Worm (Caenorhabditis elegans) whole organism, L4 larva: ENCODE measurements around the gene ZK1098.3.

Experiments used
- F10B5.3 ChIP-seq: sonication (generic microtip); optimal IDR thresholded peaks from 2 replicates; lab custom pipeline; 2016; ENCODE audit warnings: mild to moderate bottlenecking, missing genetic modification characterization, missing compliant biosample characterization
- F26F4.8 ChIP-seq: fragments of 200-800 bp; sonication (Bioruptor generic); conservative IDR thresholded peaks from 2 replicates; pipeline ENCODE4 v1.3.6; 2022; ENCODE audit warnings: missing genetic modification characterization, missing compliant biosample characterization
- F37D6.2 ChIP-seq: sonication (generic microtip); optimal IDR thresholded peaks from 2 replicates; lab custom pipeline; 2016; ENCODE audit warnings: mild to moderate bottlenecking, missing genetic modification characterization, missing compliant biosample characterization
- F44E2.7 ChIP-seq: fragments of 200-800 bp; sonication (Bioruptor generic); IDR thresholded peaks from 2 replicates; pipeline ENCODE4 v2.1.2; 2022; ENCODE audit warnings: missing genetic modification characterization, missing compliant biosample characterization
- Y48G9A.11 ChIP-seq: fragments of 200-800 bp; sonication (Bioruptor generic); IDR thresholded peaks from 2 replicates; pipeline ENCODE4 v1.3.6; 2022; ENCODE audit warnings: missing genetic modification reagents, missing genetic modification characterization, missing compliant biosample characterization
- Y5F2A.4 ChIP-seq: fragments of 200-800 bp; sonication (Bioruptor generic); optimal IDR thresholded peaks from 2 replicates; lab custom pipeline; 2018; ENCODE audit warnings: mild to moderate bottlenecking, missing genetic modification characterization, missing compliant biosample characterization
- ZK337.2 ChIP-seq: fragments of 200-800 bp; sonication (Bioruptor generic); IDR thresholded peaks from 2 replicates; pipeline ENCODE4 v1.3.6; 2022; ENCODE audit warnings: missing genetic modification reagents, missing genetic modification characterization, missing compliant biosample characterization
- ZK546.5 ChIP-seq, 2 experiments: sonication (generic microtip); optimal IDR thresholded peaks; 2 replicates each; lab custom pipeline; 2017; ENCODE audit warnings: missing biosample characterization in 2 of 2, missing genetic modification characterization in 2 of 2
- aha-1 ChIP-seq: fragments of 150-350 bp; peaks from one replicate; lab custom pipeline; 2014; ENCODE audit warnings: missing biosample characterization, missing genetic modification characterization
- arid-1 ChIP-seq: fragments of 200-800 bp; sonication (Bioruptor generic); conservative IDR thresholded peaks from 2 replicates; pipeline ENCODE4 v1.3.6; 2022; ENCODE audit warnings: missing genetic modification reagents, missing genetic modification characterization, missing compliant biosample characterization
- ceh-20 ChIP-seq: fragments of 200-800 bp; sonication (Bioruptor generic); IDR thresholded peaks from 2 replicates; pipeline ENCODE4 v1.3.6; 2022; ENCODE audit warnings: missing genetic modification reagents, missing genetic modification characterization, missing compliant biosample characterization
- ceh-28 ChIP-seq: fragments of 150-350 bp; optimal IDR thresholded peaks from 2 replicates; lab custom pipeline; 2014; ENCODE audit warnings: missing biosample characterization, missing genetic modification reagents, missing genetic modification characterization
- ceh-32 ChIP-seq: sonication (generic microtip); optimal IDR thresholded peaks from 2 replicates; lab custom pipeline; 2016; ENCODE audit warnings: mild to moderate bottlenecking, missing genetic modification characterization, missing compliant biosample characterization; ENCODE audit not compliant: poor library complexity
- ceh-82 ChIP-seq: sonication (generic microtip); optimal IDR thresholded peaks from 2 replicates; lab custom pipeline; 2017; ENCODE audit warnings: missing biosample characterization, missing genetic modification characterization
- ces-1 ChIP-seq: fragments of 150-350 bp; sonication (generic microtip); optimal IDR thresholded peaks from 4 replicates; lab custom pipeline; 2014; ENCODE audit warnings: missing biosample characterization, missing genetic modification reagents, missing genetic modification characterization
- daf-8 ChIP-seq: fragments of 200-800 bp; sonication (Bioruptor generic); IDR thresholded peaks from 2 replicates; pipeline ENCODE4 v1.3.6; 2022; ENCODE audit warnings: missing genetic modification characterization, missing compliant biosample characterization
- dmd-8 ChIP-seq: fragments of 200-800 bp; sonication (Bioruptor generic); IDR thresholded peaks from 2 replicates; pipeline ENCODE4 v1.3.6; 2022; ENCODE audit warnings: missing genetic modification characterization, missing compliant biosample characterization
- duxl-1 ChIP-seq: sonication (generic microtip); optimal IDR thresholded peaks from 2 replicates; lab custom pipeline; 2016; ENCODE audit warnings: mild to moderate bottlenecking, missing genetic modification characterization, moderate library complexity, missing compliant biosample characterization; ENCODE audit not compliant: poor library complexity
- egl-27 ChIP-seq: sonication (generic microtip); optimal IDR thresholded peaks from 3 replicates; lab custom pipeline; 2017; ENCODE audit warnings: missing biosample characterization, missing genetic modification reagents, missing genetic modification characterization
- gei-8 ChIP-seq: fragments of 200-800 bp; sonication (Bioruptor generic); optimal IDR thresholded peaks from 2 replicates; lab custom pipeline; 2018; ENCODE audit warnings: mild to moderate bottlenecking, missing genetic modification characterization, missing compliant biosample characterization
- hlh-30 ChIP-seq: sonication (generic microtip); optimal IDR thresholded peaks from 2 replicates; lab custom pipeline; 2017; ENCODE audit warnings: antibody characterized with exemption, mild to moderate bottlenecking, missing genetic modification characterization, missing compliant biosample characterization; ENCODE audit not compliant: insufficient read depth
- hmg-1.1 ChIP-seq: fragments of 200-800 bp; sonication (Bioruptor generic); IDR thresholded peaks from 2 replicates; pipeline ENCODE4 v1.3.6; 2022; ENCODE audit warnings: missing genetic modification reagents, missing genetic modification characterization, missing compliant biosample characterization
- jun-1 ChIP-seq: fragments of 150-350 bp; optimal IDR thresholded peaks from 2 replicates; lab custom pipeline; 2014; ENCODE audit warnings: missing biosample characterization, missing genetic modification reagents, missing genetic modification characterization
- lin-1 ChIP-seq: fragments of 200-800 bp; sonication (Bioruptor generic); IDR thresholded peaks from 2 replicates; pipeline ENCODE4 v1.3.6; 2022; ENCODE audit warnings: missing genetic modification reagents, missing genetic modification characterization, missing compliant biosample characterization
- lin-15B ChIP-seq: fragments of 150-350 bp; sonication (generic microtip); optimal IDR thresholded peaks from 3 replicates; lab custom pipeline; 2014; ENCODE audit warnings: missing biosample characterization, missing genetic modification characterization
- lin-38 ChIP-seq: fragments of 200-800 bp; sonication (Bioruptor generic); IDR thresholded peaks from 2 replicates; pipeline ENCODE4 v1.3.6; 2022; ENCODE audit warnings: missing genetic modification reagents, missing genetic modification characterization, missing compliant biosample characterization
- lin-39 ChIP-seq: fragments of 150-350 bp; optimal IDR thresholded peaks from 2 replicates; lab custom pipeline; 2014; ENCODE audit warnings: missing biosample characterization, missing genetic modification reagents, missing genetic modification characterization
- mes-2 ChIP-seq: sonication (generic microtip); optimal IDR thresholded peaks from 2 replicates; lab custom pipeline; 2016; ENCODE audit warnings: missing genotype, mild to moderate bottlenecking, missing genetic modification characterization, missing compliant biosample characterization; ENCODE audit not compliant: poor library complexity, severe bottlenecking
- nhr-11 ChIP-seq: fragments of 150-350 bp; optimal IDR thresholded peaks from 2 replicates; lab custom pipeline; 2014; ENCODE audit warnings: missing biosample characterization, missing genetic modification characterization
- nhr-111 ChIP-seq: fragments of 200-800 bp; sonication (Bioruptor generic); optimal IDR thresholded peaks from 2 replicates; lab custom pipeline; 2018; ENCODE audit warnings: mild to moderate bottlenecking, missing genetic modification characterization, missing compliant biosample characterization
- nhr-25 ChIP-seq: sonication (generic microtip); optimal IDR thresholded peaks from 2 replicates; lab custom pipeline; 2017; ENCODE audit warnings: missing genetic modification characterization, mild to moderate bottlenecking, missing compliant biosample characterization, antibody characterized with exemption, moderate library complexity, borderline replicate concordance; ENCODE audit not compliant: insufficient read depth
- nhr-42 ChIP-seq: fragments of 200-800 bp; sonication (Bioruptor generic); IDR thresholded peaks from 2 replicates; pipeline ENCODE4 v1.3.6; 2022; ENCODE audit warnings: missing genetic modification characterization, missing compliant biosample characterization
- nhr-76 ChIP-seq: fragments of 150-350 bp; optimal IDR thresholded peaks from 2 replicates; lab custom pipeline; 2014; ENCODE audit warnings: missing biosample characterization, missing genetic modification characterization
- nhr-77 ChIP-seq: fragments of 150-350 bp; optimal IDR thresholded peaks from 2 replicates; lab custom pipeline; 2014; ENCODE audit warnings: missing biosample characterization, missing genetic modification characterization
- pha-4 ChIP-seq, 2 experiments: fragments of 150-350 bp in 1 of 2; fragments of 200-800 bp in 1 of 2; sonication (Bioruptor generic) in 1 of 2; IDR thresholded peaks in 1 of 2; optimal IDR thresholded peaks in 1 of 2; 2 replicates each; pipeline versions ENCODE4 v1.3.6 to Lab custom; 2014 to 2022; ENCODE audit warnings: missing genetic modification characterization in 2 of 2, missing genetic modification reagents in 2 of 2, missing biosample characterization in 1 of 2, missing compliant biosample characterization in 1 of 2
- pqm-1 ChIP-seq: sonication (generic microtip); optimal IDR thresholded peaks from 2 replicates; lab custom pipeline; 2017; ENCODE audit warnings: missing biosample characterization, missing genetic modification characterization
- rbr-2 ChIP-seq: sonication (generic microtip); optimal IDR thresholded peaks from 2 replicates; lab custom pipeline; 2016; ENCODE audit warnings: missing genotype, missing genetic modification characterization, missing compliant biosample characterization
- set-16 ChIP-seq: fragments of 200-800 bp; sonication (Bioruptor generic); IDR thresholded peaks from 2 replicates; pipeline ENCODE4 v1.3.6; 2022; ENCODE audit warnings: missing genetic modification reagents, missing genetic modification characterization, missing compliant biosample characterization
- skn-1 ChIP-seq: fragments of 150-350 bp; optimal IDR thresholded peaks from 2 replicates; lab custom pipeline; 2014; ENCODE audit warnings: missing biosample characterization, missing genetic modification characterization
- spr-3 ChIP-seq: fragments of 200-800 bp; sonication (Bioruptor generic); optimal IDR thresholded peaks from 2 replicates; lab custom pipeline; 2018; ENCODE audit warnings: mild to moderate bottlenecking, missing genetic modification characterization, missing compliant biosample characterization
- tag-97 ChIP-seq: fragments of 200-800 bp; sonication (Bioruptor generic); IDR thresholded peaks from 2 replicates; pipeline ENCODE4 v1.3.6; 2022; ENCODE audit warnings: missing genetic modification characterization, missing compliant biosample characterization
- tra-1 ChIP-seq: fragments of 200-800 bp; sonication (Bioruptor generic); IDR thresholded peaks from 2 replicates; pipeline ENCODE4 v1.3.6; 2022; ENCODE audit warnings: missing genetic modification reagents, missing genetic modification characterization, missing compliant biosample characterization
- unc-62 ChIP-seq, 3 experiments: fragments of 150-350 bp in 1 of 3; sonication (generic microtip); optimal IDR thresholded peaks in 2 of 3; peaks in 1 of 3; 1 replicate in 1 of 3; 2 replicates in 2 of 3; lab custom pipeline; 2014 to 2017; ENCODE audit warnings: missing biosample characterization in 3 of 3, missing genetic modification characterization in 3 of 3, missing genetic modification reagents in 3 of 3, missing genotype in 1 of 3
- vab-7 ChIP-seq: fragments of 200-800 bp; sonication (Bioruptor generic); IDR thresholded peaks from 2 replicates; pipeline ENCODE4 v1.3.6; 2022; ENCODE audit warnings: missing genetic modification reagents, missing genetic modification characterization, missing compliant biosample characterization
- ztf-7 ChIP-seq: fragments of 150-350 bp; optimal IDR thresholded peaks from 2 replicates; lab custom pipeline; 2014; ENCODE audit warnings: missing biosample characterization, missing genetic modification characterization

The ZK1098.3 gene

DNA sequence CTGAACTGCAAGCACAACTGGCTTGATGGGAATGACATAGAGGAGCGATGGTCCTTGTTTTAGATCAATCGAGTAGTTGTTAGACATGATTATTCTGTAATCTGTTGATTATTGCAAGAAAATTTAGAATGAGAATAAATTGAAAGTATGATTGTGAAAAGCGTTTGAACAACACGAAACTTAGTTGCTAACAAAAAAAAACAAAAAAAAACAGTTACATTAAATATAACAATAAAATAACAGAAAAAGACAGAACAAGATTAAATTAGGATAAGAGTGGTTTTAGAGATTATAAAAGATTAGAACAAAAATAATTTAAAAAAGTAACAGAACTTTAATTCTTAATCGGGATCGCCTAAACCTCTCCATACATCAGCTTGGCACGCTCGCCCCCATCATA lies 24.7 kb upstream of the ZK1098.3 start, which contains the start of gene C48B4.9:
C48B4.9 (minus strand) TSS at position 101 of the 400 bp plus-strand sequence.
- TF ChIP-seq hmg-1.1 (GFP tag; lab: Robert Waterston, UW) (no peak), Y5F2A.4 (GFP tag; lab: Kevin White, UChicago) (no peak), unc-62 (GFP tag; optimal IDR thresholded peaks at IDR 0.05 in 1 of 2; lab: Kevin White, UChicago) (no peak), unc-62 (tag; optimal IDR thresholded peaks at IDR 0.05; lab: Kevin White, UChicago) (no peak), ZK546.5 (tag; optimal IDR thresholded peaks at IDR 0.05; lab: Kevin White, UChicago) (no peak), set-16 (GFP tag; lab: Robert Waterston, UW) (no peak), Y48G9A.11 (no peak), pha-4 (GFP tag; IDR thresholded peaks at IDR 0.05; lab: Robert Waterston, UW) (no peak), pha-4 (tag; optimal IDR thresholded peaks at IDR 0.05; lab: Kevin White, UChicago) (no peak), daf-8 (GFP tag; lab: Robert Waterston, UW) (no peak), pqm-1 (no peak), nhr-76 (no peak), arid-1 (GFP tag; lab: Robert Waterston, UW) (no peak), duxl-1 (tag; lab: Kevin White, UChicago) (no peak), F26F4.8 (GFP tag; lab: Robert Waterston, UW) (no peak), aha-1 (no peak), vab-7 (GFP tag; lab: Robert Waterston, UW) (no peak), ces-1 (GFP tag; lab: Kevin White, UChicago) (no peak), ceh-20 (no peak), gei-8 (GFP tag; lab: Kevin White, UChicago) (no peak), lin-15B (no peak)

DNA sequence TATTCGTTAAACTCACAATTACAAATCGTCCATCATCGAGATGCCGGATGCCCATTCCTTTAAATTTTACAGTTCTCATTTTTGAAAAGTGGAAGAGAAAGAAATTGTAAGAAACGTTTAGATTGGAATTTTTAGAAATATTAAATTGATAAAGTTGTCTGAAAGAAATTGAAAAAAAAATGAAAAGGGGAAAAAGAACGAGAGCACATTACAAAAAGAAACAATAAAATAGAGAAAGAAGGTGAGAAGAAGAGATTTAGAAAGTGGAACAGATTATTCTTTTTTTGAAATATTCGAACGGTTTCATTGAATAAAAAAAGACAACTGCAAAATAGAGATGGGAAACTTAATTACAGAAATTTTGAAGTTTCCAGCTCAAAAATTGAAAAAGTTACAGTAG lies 22.7 kb upstream of the ZK1098.3 start, which contains the start of gene C48B4.8:
C48B4.8 (minus strand) TSS at position 101 of the 400 bp plus-strand sequence.
- TF ChIP-seq mes-2: no peak
- no peak for TF ChIP-seq F44E2.7
- TF ChIP-seq ceh-28: no peak
- TF ChIP-seq nhr-25 (tag; lab: Kevin White, UChicago): no peak
- no peak for TF ChIP-seq spr-3
- TF ChIP-seq ceh-32 (tag; lab: Kevin White, UChicago): no peak
- TF ChIP-seq ZK337.2 (GFP tag; lab: Robert Waterston, UW): no peak
- no peak for TF ChIP-seq lin-39
- no peak for TF ChIP-seq tag-97 (GFP tag; lab: Robert Waterston, UW)
- no peak for TF ChIP-seq dmd-8 (GFP tag; lab: Robert Waterston, UW)
- no peak for TF ChIP-seq set-16 (GFP tag; lab: Robert Waterston, UW)
- no peak for TF ChIP-seq jun-1 (tag; lab: Kevin White, UChicago)
- no peak for TF ChIP-seq nhr-111 (GFP tag; lab: Kevin White, UChicago)

DNA sequence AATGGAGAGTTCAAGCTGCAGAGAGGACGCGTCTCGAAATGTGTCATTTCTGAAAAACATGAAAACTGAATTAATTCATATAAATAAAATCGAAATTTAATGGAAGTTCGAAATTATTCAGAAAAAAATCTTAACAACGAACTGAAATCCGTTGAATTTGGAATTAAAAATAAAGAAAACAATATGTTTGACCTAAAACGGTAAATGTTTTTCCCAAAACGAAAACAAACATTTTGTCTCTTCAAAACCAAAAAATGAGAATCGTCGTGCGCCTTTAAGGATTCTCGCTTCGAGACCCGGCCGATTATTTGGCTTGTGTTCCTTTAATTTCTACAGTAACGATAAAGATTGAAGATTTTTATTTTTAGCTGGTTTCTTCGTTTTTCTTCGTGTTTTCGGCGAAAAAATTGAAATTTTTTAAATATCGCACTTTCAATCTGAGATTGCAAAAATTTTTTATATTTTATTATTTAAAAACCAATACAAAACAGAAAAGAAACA lies 20.9 kb upstream of the ZK1098.3 start, which contains the start of gene C48B4.7:
C48B4.7 (minus strand) TSS at position 51 of the 501 bp plus-strand sequence.
- TF ChIP-seq F10B5.3 (tag; lab: Kevin White, UChicago) (no peak), lin-38 (GFP tag; lab: Robert Waterston, UW) (0 out of 2 replicates have a peak, but pooled peaks have one; percentile 24)

DNA sequence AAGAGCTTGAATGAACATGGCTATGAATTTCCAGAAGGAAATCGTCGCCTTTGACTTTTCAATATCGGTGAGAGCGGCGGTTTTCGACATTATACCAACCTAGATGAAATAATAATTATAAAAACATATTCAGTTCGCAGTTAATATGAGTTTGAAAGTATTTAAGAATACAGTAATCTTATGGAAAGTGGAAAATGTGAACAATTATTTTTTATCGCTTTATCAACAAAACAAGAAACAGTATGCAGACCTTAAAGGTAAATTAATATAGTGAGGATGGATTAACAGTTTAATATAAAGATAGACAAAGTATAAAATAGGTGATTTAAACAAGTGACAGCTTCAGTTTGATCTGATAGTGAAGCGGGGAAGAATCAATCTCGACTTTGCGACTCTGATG lies 20.0 kb upstream of the ZK1098.3 start, which contains the start of gene C48B4.6:
C48B4.6 (minus strand) TSS at position 101 of the 400 bp plus-strand sequence.
- TF ChIP-seq rbr-2 (no peak), ztf-7 (tag; lab: Kevin White, UChicago) (no peak), tra-1 (GFP tag; lab: Robert Waterston, UW) (no peak), jun-1 (tag; lab: Kevin White, UChicago) (no peak), aha-1 (no peak), nhr-25 (tag; lab: Kevin White, UChicago) (no peak), gei-8 (GFP tag; lab: Kevin White, UChicago) (no peak), lin-1 (GFP tag; lab: Robert Waterston, UW) (no peak), egl-27 (tag; lab: Kevin White, UChicago) (no peak), hmg-1.1 (GFP tag; lab: Robert Waterston, UW) (no peak), hlh-30 (tag; lab: Kevin White, UChicago) (no peak), nhr-11 (tag; lab: Kevin White, UChicago) (no peak), skn-1 (tag; lab: Kevin White, UChicago) (no peak), duxl-1 (tag; lab: Kevin White, UChicago) (no peak), nhr-42 (GFP tag; lab: Robert Waterston, UW) (no peak), ceh-82 (tag; lab: Kevin White, UChicago) (no peak), F10B5.3 (tag; lab: Kevin White, UChicago) (no peak), F37D6.2 (tag; lab: Kevin White, UChicago) (no peak), nhr-77 (tag; lab: Kevin White, UChicago) (no peak)
